Fruit fly (Drosophila melanogaster): ENCODE measurements around the gene CG9682.

Gene CG9682

dm6 chr3R:30224577-30224976, 26.2 kb upstream of the CG9682 start:
- TF ChIP-seq CTCF (optimal IDR thresholded peaks at IDR 0.05): no peak

- no peak for TF ChIP-seq CG8478 (optimal IDR thresholded peaks at IDR 0.05)
- TF ChIP-seq CTCF (optimal IDR thresholded peaks at IDR 0.05): no peak
Observed at dm6 chr3R:30235253-30235652, 15.5 kb upstream of the CG9682 start.

DNA sequence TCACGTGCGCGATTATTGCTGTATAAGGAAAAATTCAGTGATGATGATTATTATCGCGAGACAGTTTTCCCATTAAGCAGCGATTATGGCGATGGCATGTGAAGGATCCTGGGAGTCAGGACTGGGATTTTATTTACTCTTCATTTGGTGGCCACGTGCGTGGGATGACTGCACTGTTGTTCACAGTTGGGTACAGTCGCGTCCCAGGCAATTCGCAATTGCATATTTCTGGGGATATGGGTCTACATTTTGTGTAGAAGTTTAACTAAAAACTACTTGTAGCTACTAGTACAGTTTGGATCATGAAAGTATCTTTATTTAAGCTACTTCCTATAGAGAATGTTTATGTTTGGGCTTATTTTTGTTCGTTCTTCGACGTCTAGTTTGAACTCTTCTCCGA, 13.7 kb upstream of the CG9682 start:
- TF ChIP-seq CTCF (optimal IDR thresholded peaks at IDR 0.05) (no peak), CG8478 (optimal IDR thresholded peaks at IDR 0.05) (no peak)

- TF ChIP-seq CTCF (optimal IDR thresholded peaks at IDR 0.05) (no peak), CG8478 (optimal IDR thresholded peaks at IDR 0.05) (no peak)
Observed at dm6 chr3R:30237634-30238033, 13.1 kb upstream of the CG9682 start, which contains the start of gene CG43448. CG43448 (minus strand) TSS chr3R:30237734.

dm6 chr3R:30240245-30240644, 10.5 kb upstream of the CG9682 start:
- TF ChIP-seq CTCF (optimal IDR thresholded peaks at IDR 0.05): no peak
- no peak for TF ChIP-seq CG8478 (optimal IDR thresholded peaks at IDR 0.05)

- TF ChIP-seq CG8478 (optimal IDR thresholded peaks at IDR 0.05) (no peak), CTCF (optimal IDR thresholded peaks at IDR 0.05) (no peak)
Observed at dm6 chr3R:30243262-30243815, 7.4 kb upstream of the CG9682 start, which contains the start of gene CG9737. CG9737 (minus strand) TSS chr3R:30243312.

DNA sequence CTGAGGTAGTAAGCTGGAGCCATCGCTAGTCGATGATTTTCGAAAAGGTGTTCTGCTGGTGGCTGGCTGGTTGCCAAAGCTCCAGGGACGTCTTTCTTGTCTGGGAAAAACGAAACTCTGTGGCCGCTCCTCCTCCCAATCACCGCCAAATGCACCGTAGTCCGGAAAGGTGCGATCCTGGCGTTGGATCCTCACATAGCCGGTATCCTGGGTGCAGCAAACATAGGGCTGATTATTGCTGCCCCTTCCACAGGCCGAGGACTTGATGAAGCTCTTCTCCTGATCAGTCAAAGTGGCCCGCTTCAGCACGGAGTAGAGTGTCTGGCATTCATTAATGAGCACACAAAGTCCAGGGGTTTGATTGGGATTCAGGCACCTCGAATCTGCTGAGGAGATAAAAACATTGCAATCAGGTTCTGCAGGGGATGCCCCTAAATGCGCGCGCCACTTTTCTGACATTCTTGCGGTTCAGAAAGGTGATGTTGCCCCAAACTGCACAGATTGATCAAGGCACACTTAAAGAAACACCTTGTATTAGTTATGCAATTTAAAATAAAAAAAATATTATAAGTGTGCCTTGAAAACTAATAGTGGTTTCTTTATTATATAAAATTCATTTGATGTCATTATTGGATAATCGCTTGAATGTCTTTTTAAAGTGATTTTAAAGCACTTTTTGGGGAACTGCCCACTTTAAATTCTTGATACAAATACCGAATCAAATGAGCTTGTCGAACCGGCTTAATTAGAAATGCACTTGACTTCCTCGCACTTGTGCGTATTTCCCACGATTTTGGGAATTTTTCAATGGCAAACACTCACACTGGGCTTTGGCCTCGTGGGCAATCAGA, 4.8 kb upstream of the CG9682 start:
- TF ChIP-seq CTCF (optimal IDR thresholded peaks at IDR 0.05): no peak
- TF ChIP-seq CG8478 (optimal IDR thresholded peaks at IDR 0.05): no peak

DNA sequence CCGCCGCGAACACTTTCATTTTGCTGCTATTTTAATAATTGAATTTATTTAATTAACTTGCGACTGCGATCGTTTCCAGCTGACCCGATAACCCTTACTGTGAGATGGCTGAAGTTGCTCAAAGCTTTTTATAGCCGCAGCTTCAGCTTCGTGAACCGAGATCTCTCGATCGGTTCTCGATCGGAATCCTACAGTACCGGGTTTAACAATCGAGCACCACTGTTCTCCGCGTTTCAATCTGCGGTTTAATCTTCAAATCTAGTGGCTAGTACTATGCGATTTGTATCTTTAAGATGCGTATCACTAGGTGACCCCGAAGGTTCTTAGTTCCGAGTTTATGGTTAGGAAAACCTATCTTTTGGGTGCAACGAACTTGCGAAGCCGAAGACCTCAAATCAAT, 4.1 kb upstream of the CG9682 start, which contains the start of gene CG9733:
Gene CG9733 (minus strand): TSS at position 101 of the 400 bp plus-strand sequence.
- TF ChIP-seq CTCF (optimal IDR thresholded peaks at IDR 0.05): no peak
- TF ChIP-seq CG8478 (optimal IDR thresholded peaks at IDR 0.05): no peak

DNA sequence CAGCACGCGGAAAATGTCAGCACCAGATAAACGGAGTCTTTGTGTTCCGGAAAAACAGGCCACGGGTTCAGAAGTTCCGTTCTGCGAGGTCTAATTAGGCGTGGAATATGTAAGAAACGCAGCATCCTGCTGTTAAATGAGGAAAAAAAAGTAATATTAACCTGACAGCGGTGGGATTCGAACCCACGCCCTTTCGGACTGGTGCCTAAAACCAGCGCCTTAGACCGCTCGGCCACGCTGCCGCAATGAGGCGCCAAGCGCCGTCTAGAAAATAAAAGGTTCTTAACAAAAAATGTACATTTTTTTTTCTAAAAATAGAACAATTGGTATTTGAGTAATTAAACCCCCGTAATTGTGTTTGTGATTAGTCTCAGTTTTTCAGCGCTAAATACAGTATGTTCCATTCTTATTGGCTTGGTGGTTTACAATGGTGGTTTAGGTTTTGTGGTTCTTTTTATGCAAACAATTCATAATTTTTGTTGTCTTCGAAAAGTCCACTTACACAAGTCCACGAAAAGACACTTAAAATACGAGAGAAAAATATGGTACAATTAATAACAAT, 2.8 kb upstream of the CG9682 start:
- TF ChIP-seq CTCF (optimal IDR thresholded peaks at IDR 0.05) (no peak), CG8478 (optimal IDR thresholded peaks at IDR 0.05) (no peak)

dm6 chr3R:30248565-30248964, 2.2 kb upstream of the CG9682 start:
- TF ChIP-seq CG8478 (optimal IDR thresholded peaks at IDR 0.05) (no peak), CTCF (optimal IDR thresholded peaks at IDR 0.05) (no peak)

dm6 chr3R:30249283-30249682, 1.4 kb upstream of the CG9682 start, which contains the start of gene CG34299:
CG34299 (plus strand) TSS chr3R:30249583.
- TF ChIP-seq CG8478 (optimal IDR thresholded peaks at IDR 0.05): no peak
- TF ChIP-seq CTCF (optimal IDR thresholded peaks at IDR 0.05): no peak

- TF ChIP-seq CTCF (optimal IDR thresholded peaks at IDR 0.05) (no peak), CG8478 (optimal IDR thresholded peaks at IDR 0.05) (no peak)
Observed at dm6 chr3R:30252317-30252716, 1.6 kb downstream of the CG9682 start.

dm6 chr3R:30252882-30253281, 2.2 kb downstream of the CG9682 start, which contains the start of gene CG18404:
CG18404 (plus strand) TSS chr3R:30253182.
- TF ChIP-seq CG8478 (optimal IDR thresholded peaks at IDR 0.05) (no peak), CTCF (optimal IDR thresholded peaks at IDR 0.05) (no peak)

- TF ChIP-seq CTCF (optimal IDR thresholded peaks at IDR 0.05) (no peak), CG8478 (optimal IDR thresholded peaks at IDR 0.05) (no peak)
Observed at dm6 chr3R:30255255-30256121, 4.8 kb downstream of the CG9682 start.

DNA sequence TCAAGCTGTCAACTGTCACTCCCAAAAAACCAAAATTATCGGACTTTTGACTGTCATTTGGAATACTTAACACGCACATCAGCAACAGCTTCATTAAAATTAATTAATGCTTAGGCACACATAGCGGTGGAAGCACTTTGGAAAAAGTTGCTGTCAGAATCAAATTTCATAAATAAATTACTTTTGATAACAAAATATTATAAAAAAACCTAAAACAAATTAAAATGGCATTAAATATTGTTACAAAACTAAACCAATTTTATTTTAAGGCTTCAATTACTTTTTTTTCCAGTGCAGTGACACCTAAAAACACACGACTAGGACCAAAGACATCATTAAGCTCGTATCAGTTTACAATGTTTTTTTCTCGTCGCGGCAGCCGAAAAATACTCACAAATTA, 5.5 kb downstream of the CG9682 start:
- TF ChIP-seq CTCF (optimal IDR thresholded peaks at IDR 0.05): no peak
- no peak for TF ChIP-seq CG8478 (optimal IDR thresholded peaks at IDR 0.05)

Measured in S2 (cell line).